Fruit fly (Drosophila melanogaster): ENCODE measurements around the gene scpr-C.

scpr-C gene

DNA sequence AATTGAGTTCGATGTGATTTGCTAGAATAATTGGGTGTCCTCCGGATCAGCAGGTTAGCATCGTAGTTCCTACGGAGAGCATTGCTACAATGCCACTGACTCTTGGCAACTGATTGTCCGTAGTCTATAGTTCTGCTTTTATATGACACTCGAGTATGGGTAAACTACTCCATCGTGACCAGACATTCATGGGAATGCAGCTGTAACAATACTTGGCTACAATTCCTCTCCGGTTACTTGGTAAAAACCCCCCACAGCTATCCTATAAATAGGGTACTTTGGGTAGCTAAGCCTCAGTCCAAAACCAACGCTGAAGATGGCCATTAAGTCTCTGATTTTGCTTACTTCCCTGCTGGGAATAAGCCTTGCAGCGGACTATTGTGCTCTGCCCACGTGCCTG, at the start of gene scpr-C:
Gene scpr-C, plus strand, starts transcription at position 301 of the 400 bp plus-strand sequence.
- TF ChIP-seq Myc (optimal IDR thresholded peaks at IDR 0.05) (no peak), psq (optimal IDR thresholded peaks at IDR 0.05) (no peak), h (optimal IDR thresholded peaks at IDR 0.05) (no peak), Sin3A (optimal IDR thresholded peaks at IDR 0.05) (no peak), insv (optimal IDR thresholded peaks at IDR 0.05) (no peak)

DNA sequence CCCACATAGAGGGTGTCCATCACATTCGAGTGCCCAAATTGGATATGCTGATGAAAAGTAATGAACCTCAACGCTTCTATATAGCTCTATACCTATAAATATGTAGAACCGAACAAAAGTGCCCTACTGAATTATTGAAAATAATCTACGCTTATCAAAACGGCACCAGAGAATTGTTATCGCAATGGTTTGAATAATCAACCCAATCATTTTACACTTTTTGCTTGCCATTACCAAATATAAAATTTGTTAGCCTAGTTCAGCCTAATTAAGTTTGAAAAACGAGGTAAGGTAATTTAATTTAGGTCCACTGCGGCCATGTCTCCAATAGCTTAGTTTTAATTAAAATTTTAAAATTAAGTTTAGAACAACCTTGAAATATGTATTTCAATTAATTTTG, 49.5 kb upstream of the scpr-C start:
- no peak for TF ChIP-seq Sin3A (optimal IDR thresholded peaks at IDR 0.05)
- TF ChIP-seq psq (optimal IDR thresholded peaks at IDR 0.05): no peak
- no peak for TF ChIP-seq insv (optimal IDR thresholded peaks at IDR 0.05)
- no peak for TF ChIP-seq h (optimal IDR thresholded peaks at IDR 0.05)
- no peak for TF ChIP-seq ttk (optimal IDR thresholded peaks at IDR 0.05)

DNA sequence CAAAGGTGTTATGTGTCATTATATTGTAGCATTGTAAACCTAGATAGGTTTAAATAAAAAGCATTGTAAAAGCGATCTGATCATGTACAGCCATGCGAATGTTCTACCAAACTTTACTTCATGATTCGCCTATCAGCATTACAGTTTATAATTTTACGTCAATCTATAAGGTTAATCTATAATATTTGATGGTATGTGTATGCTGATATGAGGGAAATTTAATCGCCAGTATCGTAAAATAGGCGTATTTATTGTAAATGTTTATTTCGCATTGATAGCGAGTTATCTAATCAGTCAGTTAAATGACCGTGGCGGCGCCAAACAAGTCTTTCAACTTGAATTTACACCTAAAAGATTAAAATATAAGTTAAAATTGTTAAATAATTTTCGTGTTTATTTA, 47.7 kb upstream of the scpr-C start:
- TF ChIP-seq Sin3A (optimal IDR thresholded peaks at IDR 0.05): no peak
- TF ChIP-seq h (optimal IDR thresholded peaks at IDR 0.05): no peak
- TF ChIP-seq ttk (optimal IDR thresholded peaks at IDR 0.05): no peak
- TF ChIP-seq Myc (optimal IDR thresholded peaks at IDR 0.05): no peak
- TF ChIP-seq psq (optimal IDR thresholded peaks at IDR 0.05): no peak
- no peak for TF ChIP-seq insv (optimal IDR thresholded peaks at IDR 0.05)

DNA sequence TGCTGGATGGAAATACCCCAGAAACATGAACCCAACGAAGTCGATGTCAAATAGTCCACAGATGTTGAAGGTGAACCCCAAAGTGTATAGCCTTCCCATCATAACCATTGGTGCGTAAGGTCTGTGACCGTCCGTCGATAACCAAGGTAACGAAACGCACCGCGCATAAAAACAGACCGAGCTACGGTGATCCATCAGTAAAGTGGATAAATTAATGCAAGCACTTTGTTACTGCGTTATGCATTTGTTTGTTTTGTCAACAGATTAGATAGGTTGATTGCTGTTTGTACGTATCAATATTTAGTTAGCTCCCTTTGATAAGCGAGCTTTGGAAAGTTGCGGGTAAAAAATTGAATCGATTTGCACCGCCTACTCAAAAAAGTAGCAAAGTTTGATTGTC, 47.0 kb upstream of the scpr-C start:
- TF ChIP-seq h (optimal IDR thresholded peaks at IDR 0.05) (no peak), psq (optimal IDR thresholded peaks at IDR 0.05) (no peak), Myc (optimal IDR thresholded peaks at IDR 0.05) (no peak), Sin3A (optimal IDR thresholded peaks at IDR 0.05) (no peak), ttk (optimal IDR thresholded peaks at IDR 0.05) (no peak), insv (optimal IDR thresholded peaks at IDR 0.05) (no peak)

DNA sequence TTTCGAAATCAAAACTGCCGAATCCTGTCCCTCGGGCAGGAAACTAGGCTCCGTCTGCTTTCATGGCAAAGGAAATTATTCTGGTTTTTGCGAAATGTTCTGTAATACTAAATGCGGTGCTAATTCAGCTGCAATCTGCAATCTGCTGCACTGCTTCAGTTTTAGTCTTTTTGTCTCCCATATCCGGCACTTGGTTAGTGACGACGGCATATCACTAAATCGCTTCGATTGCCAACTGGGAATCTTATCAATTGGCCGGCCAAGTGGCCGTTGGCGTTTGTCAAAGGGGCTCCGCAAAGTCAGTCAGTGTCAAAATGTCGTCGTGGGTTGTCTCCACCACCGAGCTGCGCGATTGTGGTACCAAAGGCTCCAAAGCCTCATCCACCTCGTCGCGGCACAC, 29.5 kb upstream of the scpr-C start, which contains the start of gene CG18577:
Gene CG18577, plus strand, starts transcription at position 301 of the 400 bp plus-strand sequence.
- no peak for TF ChIP-seq Myc (optimal IDR thresholded peaks at IDR 0.05)
- TF ChIP-seq h (optimal IDR thresholded peaks at IDR 0.05): no peak
- no peak for TF ChIP-seq insv (optimal IDR thresholded peaks at IDR 0.05)
- TF ChIP-seq ttk (optimal IDR thresholded peaks at IDR 0.05): no peak
- TF ChIP-seq psq (optimal IDR thresholded peaks at IDR 0.05): no peak
- TF ChIP-seq Sin3A (optimal IDR thresholded peaks at IDR 0.05): no peak

dm6 chr3R:11196648-11197388, 28.5 kb upstream of the scpr-C start:
- no peak for TF ChIP-seq insv (optimal IDR thresholded peaks at IDR 0.05)
- no peak for TF ChIP-seq Myc (optimal IDR thresholded peaks at IDR 0.05)
- TF ChIP-seq Sin3A (optimal IDR thresholded peaks at IDR 0.05): no peak
- TF ChIP-seq ttk (optimal IDR thresholded peaks at IDR 0.05): no peak
- TF ChIP-seq psq (optimal IDR thresholded peaks at IDR 0.05): no peak
- TF ChIP-seq h (optimal IDR thresholded peaks at IDR 0.05): no peak

DNA sequence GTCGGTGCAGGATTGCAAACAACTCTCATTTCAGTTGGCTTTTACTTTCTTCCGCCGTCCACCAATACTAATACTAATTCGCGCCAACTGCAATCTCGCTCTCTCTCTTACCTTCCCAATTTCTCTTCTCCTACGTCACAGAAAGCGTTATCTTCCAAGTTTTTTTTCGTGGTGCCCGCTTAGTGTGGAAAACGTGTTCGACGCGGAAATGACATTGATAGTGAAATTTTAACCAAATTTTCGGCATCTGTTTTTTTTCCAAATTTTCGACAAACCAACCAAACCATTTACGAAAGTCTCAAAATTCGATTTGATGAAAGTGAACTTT, 28.0 kb upstream of the scpr-C start, which contains the start of gene cu:
Gene cu, plus strand, starts transcription at position 204 of the 328 bp plus-strand sequence.
- TF ChIP-seq Myc (optimal IDR thresholded peaks at IDR 0.05) (no peak), psq (optimal IDR thresholded peaks at IDR 0.05) (no peak), h (optimal IDR thresholded peaks at IDR 0.05) (no peak), ttk (optimal IDR thresholded peaks at IDR 0.05) (no peak), Sin3A (optimal IDR thresholded peaks at IDR 0.05) (no peak), insv (optimal IDR thresholded peaks at IDR 0.05) (no peak)

DNA sequence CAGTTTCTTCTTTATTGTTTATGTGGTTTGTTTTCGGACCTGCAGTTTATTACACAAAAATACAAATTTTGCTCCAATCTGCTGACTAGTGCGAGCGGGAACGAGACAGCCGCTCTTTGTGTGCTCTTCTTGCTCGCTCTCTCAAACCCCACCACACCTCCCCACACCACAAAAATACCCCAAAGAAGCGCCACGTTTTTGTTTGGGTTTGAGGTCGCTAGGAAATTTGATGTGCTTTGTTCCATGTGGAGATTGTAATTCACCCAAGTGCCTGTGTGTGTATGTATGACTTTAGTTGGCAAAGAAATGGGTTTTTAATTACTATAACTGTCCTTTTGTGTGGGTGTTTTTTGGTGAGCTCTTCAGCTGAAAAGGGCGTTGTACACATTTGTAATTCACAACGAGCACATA, 27.3 kb upstream of the scpr-C start:
- TF ChIP-seq psq (optimal IDR thresholded peaks at IDR 0.05) (no peak), ttk (optimal IDR thresholded peaks at IDR 0.05) (no peak), Myc (optimal IDR thresholded peaks at IDR 0.05) (no peak), h (optimal IDR thresholded peaks at IDR 0.05) (no peak), Sin3A (optimal IDR thresholded peaks at IDR 0.05) (no peak), insv (optimal IDR thresholded peaks at IDR 0.05) (no peak)

DNA sequence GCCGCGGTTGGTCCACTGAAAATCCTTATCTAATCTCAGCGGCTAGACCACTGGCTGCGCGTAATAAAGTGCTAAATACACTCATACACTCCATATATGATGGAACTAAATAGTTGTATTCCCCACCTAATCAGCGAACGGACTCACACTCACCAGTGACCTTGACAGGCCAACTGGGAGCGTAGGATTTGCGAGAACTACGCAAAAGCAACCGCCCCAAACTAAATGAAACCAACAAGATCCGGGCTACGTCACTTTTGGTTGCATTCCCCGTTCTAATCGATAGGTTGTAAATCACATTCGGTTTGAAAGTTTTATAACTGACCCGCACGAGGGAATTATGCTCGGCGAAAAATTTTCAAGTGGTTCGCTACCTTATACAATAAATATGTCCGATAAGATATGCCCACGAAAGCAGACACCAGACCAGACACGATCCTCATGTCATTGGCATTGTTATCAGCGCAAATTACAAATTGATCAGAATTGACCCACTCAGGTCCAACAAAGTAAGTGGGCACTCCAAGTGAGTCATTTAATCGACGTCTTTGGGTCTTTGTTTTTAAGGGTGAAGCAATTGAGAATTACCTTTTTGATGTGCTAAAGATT, 26.0 kb upstream of the scpr-C start:
- TF ChIP-seq insv (optimal IDR thresholded peaks at IDR 0.05) (no peak), h (optimal IDR thresholded peaks at IDR 0.05) (no peak), psq (optimal IDR thresholded peaks at IDR 0.05) (no peak), ttk (optimal IDR thresholded peaks at IDR 0.05) (no peak)

DNA sequence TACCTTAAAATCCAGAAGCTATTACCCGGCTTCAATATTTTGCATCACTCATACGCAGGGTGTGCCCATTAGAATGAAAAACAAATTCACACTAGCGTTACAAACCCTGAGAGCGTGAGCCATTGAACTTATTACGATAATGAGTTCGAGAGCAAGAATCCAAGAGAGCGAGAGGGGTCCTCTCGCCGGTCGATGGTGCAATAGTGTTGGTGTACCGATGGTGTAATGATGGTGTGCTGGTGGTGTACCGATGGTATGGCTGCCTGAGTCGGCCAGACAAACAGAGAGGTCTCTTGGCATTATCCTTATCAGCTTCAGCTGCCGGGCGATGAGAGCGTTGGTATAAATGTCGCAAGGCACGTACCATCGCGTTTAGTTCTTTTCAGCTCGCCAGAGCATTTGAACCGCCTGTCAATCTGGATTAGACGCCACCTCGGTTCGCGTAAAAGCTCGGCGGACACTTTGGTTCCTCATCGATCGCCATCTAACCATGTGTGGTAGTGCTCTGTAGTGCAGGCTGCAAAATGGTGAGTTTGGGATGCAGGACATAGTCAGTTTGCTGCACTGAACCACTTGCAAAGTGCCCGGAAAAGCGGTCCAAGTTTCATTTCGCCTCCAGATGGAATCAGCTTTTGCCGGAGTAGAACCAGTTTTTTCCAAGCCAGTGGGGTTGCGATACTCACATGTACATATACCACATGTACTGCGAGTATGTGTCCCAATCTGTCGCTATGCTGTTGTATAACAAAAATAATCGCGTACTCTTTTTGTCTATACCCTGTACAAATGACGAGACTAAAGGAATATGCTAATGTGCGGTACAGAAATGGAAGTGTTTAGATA, 25.1 kb upstream of the scpr-C start:
- TF ChIP-seq h (optimal IDR thresholded peaks at IDR 0.05) (no peak), Myc (optimal IDR thresholded peaks at IDR 0.05) (no peak), insv (optimal IDR thresholded peaks at IDR 0.05) (no peak), psq (optimal IDR thresholded peaks at IDR 0.05) (no peak), ttk (optimal IDR thresholded peaks at IDR 0.05) (no peak)

dm6 chr3R:11200885-11201421, 24.4 kb upstream of the scpr-C start:
- TF ChIP-seq Myc (optimal IDR thresholded peaks at IDR 0.05): no peak
- no peak for TF ChIP-seq insv (optimal IDR thresholded peaks at IDR 0.05)
- no peak for TF ChIP-seq Sin3A (optimal IDR thresholded peaks at IDR 0.05)
- no peak for TF ChIP-seq ttk (optimal IDR thresholded peaks at IDR 0.05)
- TF ChIP-seq psq (optimal IDR thresholded peaks at IDR 0.05): no peak
- no peak for TF ChIP-seq h (optimal IDR thresholded peaks at IDR 0.05)

Measured in Kc167 (cell line).